Worm (Caenorhabditis elegans): Measurements from ENCODE around the gene mrps-26.
A peak's percentile ranks its signal among the peaks of the same experiment; 100 is the strongest.

The mrps-26 gene

ce11 chrIII:5196298-5197045 is 37.9 kb upstream of the mrps-26 start (continued):
- TF ChIP-seq ztf-11 (tag; optimal IDR thresholded peaks at IDR 0.05): no peak
- TF ChIP-seq nhr-47 (tag; optimal IDR thresholded peaks at IDR 0.05): no peak
- no peak for TF ChIP-seq isw-1 (GFP tag; IDR thresholded peaks at IDR 0.05)
- no peak for TF ChIP-seq sup-37 (GFP tag; optimal IDR thresholded peaks at IDR 0.05)
- TF ChIP-seq fkh-4 (tag; optimal IDR thresholded peaks at IDR 0.05; ENCODE audit: borderline replicate concordance): no peak
- TF ChIP-seq nhr-85 (tag): peak; percentile 62
- TF ChIP-seq aly-2 (tag; optimal IDR thresholded peaks at IDR 0.05): peak; percentile 65
- peak in 1 of 2 experiments; percentile 0 for TF ChIP-seq efl-1 (optimal IDR thresholded peaks at IDR 0.05)
- no peak for TF ChIP-seq efl-1 (GFP tag; optimal IDR thresholded peaks at IDR 0.05 in 1 of 2)
- TF ChIP-seq ceh-88 (GFP tag; IDR thresholded peaks at IDR 0.05): no peak
- no peak for TF ChIP-seq unc-98 (GFP tag; IDR thresholded peaks at IDR 0.05)
- TF ChIP-seq skn-1 (tag; optimal IDR thresholded peaks at IDR 0.05): no peak

- no peak for TF ChIP-seq C04F5.9 (tag; optimal IDR thresholded peaks at IDR 0.05)
- no peak for TF ChIP-seq snpc-4 (tag; optimal IDR thresholded peaks at IDR 0.05)
- TF ChIP-seq jun-1 (tag; optimal IDR thresholded peaks at IDR 0.05): no peak
- TF ChIP-seq irx-1 (tag; optimal IDR thresholded peaks at IDR 0.05): no peak
- no peak for TF ChIP-seq nhr-28 (tag; optimal IDR thresholded peaks at IDR 0.05)
These were observed 34.8 kb upstream of the mrps-26 start, which contains the start of gene emb-8 for ce11 chrIII:5199577-5199976. emb-8 (minus strand) TSS chrIII:5199677.

ce11 chrIII:5200349-5200748 is 34.1 kb upstream of the mrps-26 start:
- TF ChIP-seq lin-39 (tag; optimal IDR thresholded peaks at IDR 0.05) (no peak), swsn-7 (tag; optimal IDR thresholded peaks at IDR 0.05) (no peak), fos-1 (tag; optimal IDR thresholded peaks at IDR 0.05) (no peak), ama-1 (optimal IDR thresholded peaks at IDR 0.05) (no peak), skn-1 (tag; optimal IDR thresholded peaks at IDR 0.05) (no peak), lin-13 (GFP tag; optimal IDR thresholded peaks at IDR 0.05) (no peak), zag-1 (tag; optimal IDR thresholded peaks at IDR 0.05) (no peak), pax-3 (tag; optimal IDR thresholded peaks at IDR 0.05) (no peak), nhr-20 (tag; optimal IDR thresholded peaks at IDR 0.05) (peak; percentile 62), lin-35 (GFP tag; optimal IDR thresholded peaks at IDR 0.05) (peak in 1 of 2 experiments; percentile 18), pqm-1 (tag; optimal IDR thresholded peaks at IDR 0.05) (no peak), snu-23 (GFP tag; optimal IDR thresholded peaks at IDR 0.05) (peak; percentile 28), jun-1 (tag; optimal IDR thresholded peaks at IDR 0.05) (no peak), fkh-10 (GFP tag; optimal IDR thresholded peaks at IDR 0.05) (no peak), sox-4 (tag; optimal IDR thresholded peaks at IDR 0.05) (no peak), isw-1 (GFP tag; IDR thresholded peaks at IDR 0.05) (no peak), C16A3.4 (tag; optimal IDR thresholded peaks at IDR 0.05) (no peak), Y116A8C.19 (tag; optimal IDR thresholded peaks at IDR 0.05; ENCODE audit: borderline replicate concordance) (no peak), ets-5 (GFP tag; IDR thresholded peaks at IDR 0.05) (no peak), ceh-63 (GFP tag; optimal IDR thresholded peaks at IDR 0.05) (no peak), mep-1 (tag; optimal IDR thresholded peaks at IDR 0.05) (peak; percentile 26), unc-86 (tag; optimal IDR thresholded peaks at IDR 0.05) (no peak), nhr-47 (tag; optimal IDR thresholded peaks at IDR 0.05) (no peak), tbx-2 (tag; optimal IDR thresholded peaks at IDR 0.05) (no peak), nhr-11 (tag; optimal IDR thresholded peaks at IDR 0.05) (no peak), mdl-1 (tag; optimal IDR thresholded peaks at IDR 0.05) (no peak), hlh-17 (GFP tag; optimal IDR thresholded peaks at IDR 0.05; ENCODE audit: borderline replicate concordance) (no peak), lin-14 (GFP tag; optimal IDR thresholded peaks at IDR 0.05) (peak; percentile 31), blmp-1 (tag; optimal IDR thresholded peaks at IDR 0.05) (peak; percentile 35), ceh-82 (tag; optimal IDR thresholded peaks at IDR 0.05) (no peak), ceh-90 (tag; optimal IDR thresholded peaks at IDR 0.05) (no peak), fkh-8 (tag; optimal IDR thresholded peaks at IDR 0.05) (no peak), elt-2 (tag; optimal IDR thresholded peaks at IDR 0.05) (no peak), F16B12.6 (tag; optimal IDR thresholded peaks at IDR 0.05) (no peak), nhr-19 (GFP tag; conservative IDR thresholded peaks at IDR 0.05) (no peak), dsc-1 (tag; optimal IDR thresholded peaks at IDR 0.05) (no peak), egl-13 (tag; optimal IDR thresholded peaks at IDR 0.05) (no peak), aha-1 (tag; optimal IDR thresholded peaks at IDR 0.05) (no peak)
